Fruit fly (Drosophila melanogaster) whole organism, embryonic: ENCODE results near the gene Arc42.

ENCODE experiments used
- Abd-B ChIP-seq: fragments of 200-800 bp; sonication (Bioruptor generic); optimal IDR thresholded peaks from 2 replicates; lab custom pipeline; 2018; ENCODE audit warnings: missing biosample characterization, mild to moderate bottlenecking, missing genetic modification characterization, moderate library complexity
- C15 ChIP-seq: fragments of 200-800 bp; sonication (Bioruptor generic); IDR thresholded peaks from 3 replicates; pipeline ENCODE4 v1.3.6; 2022; ENCODE audit warnings: missing biosample characterization, missing genetic modification characterization
- CG10431 ChIP-seq: fragments of 200-800 bp; sonication (Bioruptor generic); optimal IDR thresholded peaks from 3 replicates; lab custom pipeline; 2018; ENCODE audit warnings: missing biosample characterization, mild to moderate bottlenecking, missing genetic modification characterization
- CG10462 ChIP-seq: fragments of 200-800 bp; sonication (Bioruptor generic); optimal IDR thresholded peaks from 2 replicates; lab custom pipeline; 2016; ENCODE audit warnings: missing biosample characterization, missing genetic modification characterization
- CG11085 ChIP-seq: fragments of 200-800 bp; sonication (Bioruptor generic); IDR thresholded peaks from 2 replicates; pipeline ENCODE4 v1.3.6; 2022; ENCODE audit warnings: missing biosample characterization, missing genetic modification characterization
- CG11398 ChIP-seq: fragments of 200-800 bp; sonication (Bioruptor generic); optimal IDR thresholded peaks from 2 replicates; lab custom pipeline; 2016; ENCODE audit warnings: missing biosample characterization, missing genetic modification characterization
- CG11456 ChIP-seq: fragments of 200-800 bp; sonication (Bioruptor generic); IDR thresholded peaks from 3 replicates; pipeline ENCODE4 v1.3.6; 2022; ENCODE audit warnings: missing biosample characterization, missing genetic modification characterization
- CG13775 ChIP-seq: fragments of 200-800 bp; sonication (Bioruptor generic); optimal IDR thresholded peaks from 3 replicates; lab custom pipeline; 2017; ENCODE audit warnings: missing biosample characterization, mild to moderate bottlenecking, missing genetic modification characterization
- CG14860 ChIP-seq: fragments of 200-800 bp; sonication (Bioruptor generic); IDR thresholded peaks from 3 replicates; pipeline ENCODE4 v1.3.6; 2022; ENCODE audit warnings: missing biosample characterization, missing genetic modification characterization; ENCODE audit not compliant: partially characterized antibody
- CG15011 ChIP-seq: fragments of 200-800 bp; sonication (Bioruptor generic); optimal IDR thresholded peaks from 3 replicates; lab custom pipeline; 2018; ENCODE audit warnings: missing biosample characterization, mild to moderate bottlenecking, missing genetic modification characterization
- CG16863 ChIP-seq: fragments of 200-800 bp; sonication (Bioruptor generic); optimal IDR thresholded peaks from 3 replicates; lab custom pipeline; 2016; ENCODE audit warnings: missing biosample characterization, missing genetic modification characterization
- CG18262 ChIP-seq: fragments of 200-800 bp; optimal IDR thresholded peaks from 3 replicates; lab custom pipeline; 2019; ENCODE audit warnings: missing biosample characterization, mild to moderate bottlenecking, missing genetic modification characterization, moderate library complexity
- CG1832 ChIP-seq: fragments of 200-800 bp; sonication (Bioruptor generic); optimal IDR thresholded peaks from 2 replicates; lab custom pipeline; 2017; ENCODE audit warnings: missing biosample characterization, mild to moderate bottlenecking, missing genetic modification characterization, inconsistent platforms
- CG18599 ChIP-seq: fragments of 200-800 bp; sonication (Bioruptor generic); optimal IDR thresholded peaks from 3 replicates; lab custom pipeline; 2017; ENCODE audit warnings: missing biosample characterization, missing genetic modification characterization, mild to moderate bottlenecking, moderate library complexity, missing genetic modification reagents
- CG3065 ChIP-seq: fragments of 200-800 bp; sonication (Bioruptor generic); optimal IDR thresholded peaks from 2 replicates; lab custom pipeline; 2016; ENCODE audit warnings: missing biosample characterization, missing genetic modification characterization
- CG7839 ChIP-seq: fragments of 200-800 bp; sonication (Bioruptor generic); optimal IDR thresholded peaks from 3 replicates; lab custom pipeline; 2018; ENCODE audit warnings: missing biosample characterization, mild to moderate bottlenecking, missing genetic modification characterization, moderate library complexity
- CG9727 ChIP-seq: fragments of 200-800 bp; sonication (Bioruptor generic); optimal IDR thresholded peaks from 3 replicates; lab custom pipeline; 2017; ENCODE audit warnings: missing biosample characterization, mild to moderate bottlenecking, missing genetic modification characterization
- CHES-1-like ChIP-seq: fragments of 200-800 bp; sonication (Bioruptor generic); optimal IDR thresholded peaks from 2 replicates; lab custom pipeline; 2016; ENCODE audit warnings: missing biosample characterization, missing genetic modification characterization
- Dfd ChIP-seq, 2 experiments: fragments of >200 bp; optimal IDR thresholded peaks; 2 replicates each; lab custom pipeline; 2017; ENCODE audit warnings: missing biosample characterization in 2 of 2, missing genetic modification characterization in 2 of 2
- H2.0 ChIP-seq: fragments of 200-800 bp; sonication (Bioruptor generic); IDR thresholded peaks from 2 replicates; pipeline ENCODE4 v1.3.6; 2022; ENCODE audit warnings: missing biosample characterization, missing genetic modification characterization
- Hand ChIP-seq: fragments of 200-800 bp; sonication (Bioruptor generic); optimal IDR thresholded peaks from 2 replicates; lab custom pipeline; 2017; ENCODE audit warnings: mild to moderate bottlenecking, missing biosample characterization, missing genetic modification reagents, missing genetic modification characterization
- Hey ChIP-seq: fragments of 200-800 bp; sonication (Bioruptor generic); optimal IDR thresholded peaks from 3 replicates; lab custom pipeline; 2018; ENCODE audit warnings: missing biosample characterization, mild to moderate bottlenecking, missing genetic modification characterization
- Kr ChIP-seq: fragments of 200-800 bp; sonication (Bioruptor generic); optimal IDR thresholded peaks from 2 replicates; lab custom pipeline; 2017; ENCODE audit warnings: missing biosample characterization, mild to moderate bottlenecking, missing genetic modification characterization
- MESR4 ChIP-seq: fragments of 200-800 bp; sonication (Bioruptor generic); optimal IDR thresholded peaks from 2 replicates; lab custom pipeline; 2018; ENCODE audit warnings: missing biosample characterization, mild to moderate bottlenecking, missing genetic modification characterization, moderate library complexity
- Nf-YB ChIP-seq: fragments of 200-800 bp; sonication (Bioruptor generic); optimal IDR thresholded peaks from 3 replicates; lab custom pipeline; 2019; ENCODE audit warnings: missing biosample characterization, mild to moderate bottlenecking, missing genetic modification characterization, moderate library complexity
- PHDP ChIP-seq: fragments of 200-800 bp; sonication (Bioruptor generic); optimal IDR thresholded peaks from 3 replicates; lab custom pipeline; 2018; ENCODE audit warnings: missing biosample characterization, mild to moderate bottlenecking, missing genetic modification characterization, moderate library complexity
- br ChIP-seq: fragments of >200 bp; optimal IDR thresholded peaks from 2 replicates; lab custom pipeline; 2017
- btn ChIP-seq: fragments of 200-800 bp; sonication (Bioruptor generic); optimal IDR thresholded peaks from 2 replicates; lab custom pipeline; 2016; ENCODE audit warnings: missing biosample characterization, missing genetic modification characterization
- dan ChIP-seq: fragments of 200-800 bp; sonication (Bioruptor generic); IDR thresholded peaks from 2 replicates; pipeline ENCODE4 v1.3.6; 2022; ENCODE audit warnings: missing biosample characterization, missing genetic modification characterization
- danr ChIP-seq: fragments of 200-800 bp; sonication (Bioruptor generic); IDR thresholded peaks from 2 replicates; pipeline ENCODE4 v1.3.6; 2022; ENCODE audit warnings: missing biosample characterization, missing genetic modification characterization
- dati ChIP-seq: fragments of 200-800 bp; sonication (Bioruptor generic); IDR thresholded peaks from 2 replicates; pipeline ENCODE4 v1.3.6; 2022; ENCODE audit warnings: missing biosample characterization, missing genetic modification characterization
- dpn ChIP-seq, 2 experiments: fragments of 200-800 bp; sonication (Bioruptor generic); optimal IDR thresholded peaks; 3 replicates each; lab custom pipeline; 2016; ENCODE audit warnings: missing biosample characterization in 2 of 2, missing genetic modification characterization in 2 of 2
- fd3F ChIP-seq: fragments of 200-800 bp; sonication (Bioruptor generic); optimal IDR thresholded peaks from 2 replicates; lab custom pipeline; 2018; ENCODE audit warnings: missing biosample characterization, mild to moderate bottlenecking, missing genetic modification characterization, moderate library complexity
- grau ChIP-seq: fragments of 200-800 bp; optimal IDR thresholded peaks from 3 replicates; lab custom pipeline; 2019; ENCODE audit warnings: missing biosample characterization, mild to moderate bottlenecking, missing genetic modification characterization, moderate library complexity
- gt ChIP-seq: fragments of 200-800 bp; sonication (Bioruptor generic); IDR thresholded peaks from 2 replicates; pipeline ENCODE4 v1.3.6; 2022; ENCODE audit warnings: missing biosample characterization, missing genetic modification characterization
- klu ChIP-seq: fragments of 200-800 bp; sonication (Bioruptor generic); IDR thresholded peaks from 2 replicates; pipeline ENCODE4 v1.3.6; 2022; ENCODE audit warnings: missing biosample characterization, missing genetic modification characterization
- knrl ChIP-seq: fragments of 200-800 bp; sonication (Bioruptor generic); IDR thresholded peaks from 3 replicates; pipeline ENCODE4 v1.3.6; 2022; ENCODE audit warnings: missing biosample characterization, missing genetic modification characterization; ENCODE audit not compliant: partially characterized antibody
- maf-S ChIP-seq: fragments of 200-800 bp; sonication (Bioruptor generic); optimal IDR thresholded peaks from 2 replicates; lab custom pipeline; 2016; ENCODE audit warnings: missing biosample characterization, missing genetic modification characterization
- nmo ChIP-seq: fragments of 200-800 bp; sonication (Bioruptor generic); optimal IDR thresholded peaks from 2 replicates; lab custom pipeline; 2018; ENCODE audit warnings: missing biosample characterization, mild to moderate bottlenecking, missing genetic modification characterization, moderate library complexity
- onecut ChIP-seq: fragments of 200-800 bp; sonication (Bioruptor generic); IDR thresholded peaks from 2 replicates; pipeline ENCODE4 v1.3.6; 2022; ENCODE audit warnings: missing biosample characterization, missing genetic modification characterization
- otp ChIP-seq: fragments of 200-800 bp; sonication (Bioruptor generic); IDR thresholded peaks from 3 replicates; pipeline ENCODE4, ENCODE4 v1.3.6; 2022; ENCODE audit warnings: missing biosample characterization, missing genetic modification characterization
- repo ChIP-seq: fragments of 200-800 bp; sonication (Bioruptor generic); optimal IDR thresholded peaks from 2 replicates; lab custom pipeline; 2016; ENCODE audit warnings: missing biosample characterization, missing genetic modification characterization
- sc ChIP-seq, 3 experiments: fragments of >200 bp in 2 of 3; fragments of 200-800 bp in 1 of 3; sonication (Bioruptor generic) in 1 of 3; optimal IDR thresholded peaks; 2 replicates in 2 of 3; 3 replicates in 1 of 3; lab custom pipeline; 2017; ENCODE audit warnings: mild to moderate bottlenecking in 1 of 3, missing biosample characterization in 1 of 3, missing genetic modification characterization in 1 of 3, missing genetic modification reagents in 1 of 3
- sens ChIP-seq: fragments of 200-800 bp; sonication (Bioruptor generic); peaks from one replicate; lab custom pipeline; 2016; ENCODE audit warnings: missing biosample characterization, missing genetic modification characterization
- slbo ChIP-seq: fragments of 200-800 bp; sonication (Bioruptor generic); IDR thresholded peaks from 2 replicates; pipeline ENCODE4 v1.3.6; 2022; ENCODE audit warnings: missing biosample characterization, missing genetic modification characterization
- sob ChIP-seq: fragments of 200-800 bp; sonication (Bioruptor generic); IDR thresholded peaks from 2 replicates; pipeline ENCODE4 v1.3.6; 2022; ENCODE audit warnings: missing biosample characterization, missing genetic modification characterization
- sr ChIP-seq: fragments of 200-800 bp; sonication (Bioruptor generic); IDR thresholded peaks from 3 replicates; pipeline ENCODE4 v1.3.6; 2022; ENCODE audit warnings: missing biosample characterization, missing genetic modification characterization
- stwl ChIP-seq: fragments of 200-800 bp; sonication (Bioruptor generic); optimal IDR thresholded peaks from 3 replicates; lab custom pipeline; 2018; ENCODE audit warnings: missing biosample characterization, mild to moderate bottlenecking, missing genetic modification characterization, moderate library complexity
- tup ChIP-seq: fragments of 200-800 bp; sonication (Bioruptor generic); optimal IDR thresholded peaks from 2 replicates; lab custom pipeline; 2016; ENCODE audit warnings: missing biosample characterization, mild to moderate bottlenecking, missing genetic modification characterization, moderate library complexity
- unpg ChIP-seq: fragments of 200-800 bp; sonication (Bioruptor generic); optimal IDR thresholded peaks from 3 replicates; lab custom pipeline; 2018; ENCODE audit warnings: missing biosample characterization, mild to moderate bottlenecking, missing genetic modification characterization, moderate library complexity
- vvl ChIP-seq: fragments of 200-800 bp; sonication (Bioruptor generic); IDR thresholded peaks from 2 replicates; pipeline ENCODE4 v1.3.6; 2022; ENCODE audit warnings: missing biosample characterization, missing genetic modification characterization

Gene Arc42

dm6 chr3R:19836687-19837086 is 40.9 kb upstream of the Arc42 start, which contains the start of gene bnl (continued):
- TF ChIP-seq CG11398 (peak; percentile 8), unpg (GFP tag; lab: Kevin White, UChicago) (peak; percentile 53), CG14860 (GFP tag; lab: Robert Waterston, UW) (peak; percentile 41; the same call in 1 of the 3 replicates), CG9727 (GFP tag; lab: Kevin White, UChicago) (peak; percentile 53), H2.0 (GFP tag; lab: Robert Waterston, UW) (0 out of 2 replicates have a peak, but pooled peaks have one; percentile 30), sr (peak; percentile 96), sc (optimal IDR thresholded peaks at IDR 0.05; lab: Kevin White, UChicago) (no peak), sc (GFP tag; optimal IDR thresholded peaks at IDR 0.05; lab: Kevin White, UChicago) (no peak), MESR4 (GFP tag; lab: Kevin White, UChicago) (peak; percentile 40), danr (GFP tag; lab: Robert Waterston, UW) (no peak), dpn (GFP tag; optimal IDR thresholded peaks at IDR 0.05; lab: Kevin White, UChicago) (no peak), Hand (peak; percentile 6), CHES-1-like (GFP tag; lab: Kevin White, UChicago) (peak; percentile 36), sob (GFP tag; lab: Robert Waterston, UW) (peak; percentile 72; the same call in 1 of the 2 replicates), btn (GFP tag; lab: Kevin White, UChicago) (peak; percentile 62), grau (peak; percentile 44), Kr (GFP tag; lab: Kevin White, UChicago) (peak; percentile 55), CG7839 (tag; lab: Kevin White, UChicago) (no peak), CG13775 (peak; percentile 99), CG11085 (no peak), tup (GFP tag; lab: Kevin White, UChicago) (no peak), CG18262 (tag; lab: Kevin White, UChicago) (peak; percentile 27), CG18599 (GFP tag; lab: Kevin White, UChicago) (peak; percentile 54), Dfd (GFP tag; optimal IDR thresholded peaks at IDR 0.05; lab: Kevin White, UChicago) (no peak), Nf-YB (GFP tag; lab: Kevin White, UChicago) (peak; percentile 73), slbo (no peak), dan (GFP tag; lab: Robert Waterston, UW) (no peak), CG3065 (GFP tag; lab: Kevin White, UChicago) (no peak), stwl (tag; lab: Kevin White, UChicago) (peak; percentile 50), nmo (GFP tag; lab: Kevin White, UChicago) (peak; percentile 11), Abd-B (GFP tag; lab: Kevin White, UChicago) (no peak), vvl (GFP tag; lab: Robert Waterston, UW) (peak; percentile 70; the same call in 1 of the 2 replicates), CG11456 (GFP tag; lab: Robert Waterston, UW) (no peak), klu (GFP tag; lab: Robert Waterston, UW) (peak; percentile 57; the same call in 1 of the 2 replicates), CG1832 (peak; percentile 94), maf-S (GFP tag; lab: Kevin White, UChicago) (no peak), gt (GFP tag; lab: Robert Waterston, UW) (no peak), dati (no peak), CG10462 (GFP tag; lab: Kevin White, UChicago) (no peak), CG10431 (GFP tag; lab: Kevin White, UChicago) (peak; percentile 6), otp (GFP tag; lab: Robert Waterston, UW) (no peak; the same call in 2 of the 3 replicates), CG16863 (GFP tag; lab: Kevin White, UChicago) (peak; percentile 22), fd3F (GFP tag; lab: Kevin White, UChicago) (no peak), repo (GFP tag; lab: Kevin White, UChicago) (peak; percentile 44), sens (GFP tag; lab: Kevin White, UChicago) (peak; percentile 90), onecut (peak; percentile 51), knrl (GFP tag; lab: Robert Waterston, UW) (peak; percentile 38), C15 (no peak), PHDP (tag; lab: Kevin White, UChicago) (peak; percentile 22), CG15011 (GFP tag; lab: Kevin White, UChicago) (no peak), br (no peak), Hey (peak; percentile 31)
